Fruit fly (Drosophila melanogaster) whole organism, embryonic: ENCODE data around the gene Bsg.

Experiments
- Abd-B ChIP-seq: fragments of 200-800 bp; sonication (Bioruptor generic); optimal IDR thresholded peaks from 2 replicates; lab custom pipeline; 2018; ENCODE audit warnings: missing biosample characterization, mild to moderate bottlenecking, missing genetic modification characterization, moderate library complexity
- Adf1 ChIP-seq: fragments of 200-800 bp; sonication (Bioruptor generic); IDR thresholded peaks from 2 replicates; pipeline ENCODE4 v1.3.6; 2022; ENCODE audit warnings: missing biosample characterization, missing genetic modification characterization
- Asciz ChIP-seq: fragments of 200-800 bp; sonication (Bioruptor generic); optimal IDR thresholded peaks from 2 replicates; lab custom pipeline; 2017; ENCODE audit warnings: missing biosample characterization, mild to moderate bottlenecking, missing genetic modification characterization, missing genetic modification reagents
- B-H1 ChIP-seq: fragments of 200-800 bp; sonication (Bioruptor generic); IDR thresholded peaks from 3 replicates; pipeline ENCODE4 v1.3.6; 2022; ENCODE audit warnings: missing biosample characterization, missing genetic modification characterization
- CG10321 ChIP-seq: fragments of 200-800 bp; sonication (Bioruptor generic); IDR thresholded peaks from 2 replicates; pipeline ENCODE4 v1.3.6; 2022; ENCODE audit warnings: missing biosample characterization, missing genetic modification characterization
- CG11560 ChIP-seq: fragments of 200-800 bp; sonication (Bioruptor generic); IDR thresholded peaks from 3 replicates; pipeline ENCODE4 v1.3.6; 2022; ENCODE audit warnings: missing biosample characterization, missing genetic modification characterization
- CG12104 ChIP-seq: fragments of 200-800 bp; sonication (Bioruptor generic); optimal IDR thresholded peaks from 3 replicates; lab custom pipeline; 2016; ENCODE audit warnings: missing biosample characterization, missing genetic modification characterization
- CG12769 ChIP-seq: fragments of 200-800 bp; sonication (Bioruptor generic); optimal IDR thresholded peaks from 2 replicates; lab custom pipeline; 2019; ENCODE audit warnings: missing biosample characterization, mild to moderate bottlenecking, missing genetic modification characterization, moderate library complexity
- CG13123 ChIP-seq: fragments of 200-800 bp; sonication (Bioruptor generic); optimal IDR thresholded peaks from 2 replicates; lab custom pipeline; 2016; ENCODE audit warnings: missing biosample characterization, missing genetic modification characterization
- CG13287 ChIP-seq: fragments of 200-800 bp; sonication (Bioruptor generic); IDR thresholded peaks from 2 replicates; pipeline ENCODE4 v1.3.6; 2022; ENCODE audit warnings: missing biosample characterization, missing genetic modification characterization; ENCODE audit not compliant: partially characterized antibody
- CG14014 ChIP-seq: fragments of 200-800 bp; sonication (Bioruptor generic); IDR thresholded peaks from 2 replicates; pipeline ENCODE4 v1.3.6; 2022; ENCODE audit warnings: missing biosample characterization, missing genetic modification characterization
- CG16863 ChIP-seq: fragments of 200-800 bp; sonication (Bioruptor generic); optimal IDR thresholded peaks from 3 replicates; lab custom pipeline; 2016; ENCODE audit warnings: missing biosample characterization, missing genetic modification characterization
- CG18599 ChIP-seq: fragments of 200-800 bp; sonication (Bioruptor generic); optimal IDR thresholded peaks from 3 replicates; lab custom pipeline; 2017; ENCODE audit warnings: missing biosample characterization, missing genetic modification characterization, mild to moderate bottlenecking, moderate library complexity, missing genetic modification reagents
- CG32767 ChIP-seq: fragments of 200-800 bp; sonication (Bioruptor generic); IDR thresholded peaks from 2 replicates; pipeline ENCODE4 v1.3.6; 2022; ENCODE audit warnings: missing biosample characterization, missing genetic modification characterization
- CG33557 ChIP-seq: fragments of 200-800 bp; sonication (Bioruptor generic); optimal IDR thresholded peaks from 2 replicates; lab custom pipeline; 2019; ENCODE audit warnings: missing biosample characterization, mild to moderate bottlenecking, missing genetic modification characterization, moderate library complexity
- CG43689 ChIP-seq: fragments of 200-800 bp; sonication (Bioruptor generic); IDR thresholded peaks from 2 replicates; pipeline ENCODE4 v1.3.6; 2022; ENCODE audit warnings: missing biosample characterization, missing genetic modification characterization
- CG4820 ChIP-seq: fragments of 200-800 bp; sonication (Bioruptor generic); optimal IDR thresholded peaks from 3 replicates; lab custom pipeline; 2016; ENCODE audit warnings: missing biosample characterization, missing genetic modification characterization
- CG5245 ChIP-seq: fragments of 200-800 bp; sonication (Bioruptor generic); optimal IDR thresholded peaks from 3 replicates; lab custom pipeline; 2016; ENCODE audit warnings: missing biosample characterization, missing genetic modification characterization
- CG6254 ChIP-seq: fragments of 200-800 bp; sonication (Bioruptor generic); optimal IDR thresholded peaks from 3 replicates; lab custom pipeline; 2017; ENCODE audit warnings: mild to moderate bottlenecking, missing biosample characterization, missing genetic modification reagents, missing genetic modification characterization
- CG6272 ChIP-seq: fragments of 200-800 bp; sonication (Bioruptor generic); IDR thresholded peaks from 2 replicates; pipeline ENCODE4 v1.3.6; 2022; ENCODE audit warnings: missing biosample characterization, missing genetic modification characterization
- CG7745 ChIP-seq: fragments of 200-800 bp; sonication (Bioruptor generic); optimal IDR thresholded peaks from 2 replicates; lab custom pipeline; 2018; ENCODE audit warnings: missing biosample characterization, mild to moderate bottlenecking, missing genetic modification characterization, moderate library complexity
- Dip2 ChIP-seq: fragments of 200-800 bp; sonication (Bioruptor generic); IDR thresholded peaks from 2 replicates; pipeline ENCODE4 v1.3.6; 2022; ENCODE audit warnings: missing biosample characterization, missing genetic modification characterization
- Ets97D ChIP-seq: fragments of 200-800 bp; sonication (Bioruptor generic); optimal IDR thresholded peaks from 3 replicates; lab custom pipeline; 2016; ENCODE audit warnings: missing biosample characterization, missing genetic modification characterization
- Fer2 ChIP-seq: fragments of 200-800 bp; sonication (Bioruptor generic); optimal IDR thresholded peaks from 2 replicates; lab custom pipeline; 2018; ENCODE audit warnings: missing biosample characterization, mild to moderate bottlenecking, missing genetic modification characterization, moderate library complexity
- HLH4C ChIP-seq: fragments of 200-800 bp; sonication (Bioruptor generic); IDR thresholded peaks from 3 replicates; pipeline ENCODE4 v1.3.6; 2022; ENCODE audit warnings: missing biosample characterization, missing genetic modification characterization; ENCODE audit not compliant: partially characterized antibody
- Hr78 ChIP-seq, 2 experiments: fragments of 200-800 bp in 1 of 2; fragments of >200 bp in 1 of 2; sonication (Bioruptor generic) in 1 of 2; optimal IDR thresholded peaks; 2 replicates each; lab custom pipeline; 2017 to 2019; ENCODE audit warnings: missing biosample characterization in 2 of 2, missing genetic modification characterization in 2 of 2, mild to moderate bottlenecking in 1 of 2, moderate library complexity in 1 of 2
- Hsf ChIP-seq: fragments of 200-800 bp; sonication (Bioruptor generic); optimal IDR thresholded peaks from 3 replicates; lab custom pipeline; 2016; ENCODE audit warnings: missing biosample characterization, missing genetic modification characterization
- MESR4 ChIP-seq: fragments of 200-800 bp; sonication (Bioruptor generic); optimal IDR thresholded peaks from 2 replicates; lab custom pipeline; 2018; ENCODE audit warnings: missing biosample characterization, mild to moderate bottlenecking, missing genetic modification characterization, moderate library complexity
- NC2β ChIP-seq: fragments of 200-800 bp; sonication (Bioruptor generic); optimal IDR thresholded peaks from 2 replicates; lab custom pipeline; 2016; ENCODE audit warnings: missing biosample characterization, missing genetic modification characterization
- Nf-YC ChIP-seq: fragments of 200-800 bp; optimal IDR thresholded peaks from 3 replicates; lab custom pipeline; 2019; ENCODE audit warnings: missing biosample characterization, mild to moderate bottlenecking, missing genetic modification characterization, moderate library complexity
- NfI ChIP-seq: fragments of 200-800 bp; sonication (Bioruptor generic); optimal IDR thresholded peaks from 3 replicates; lab custom pipeline; 2018; ENCODE audit warnings: missing biosample characterization, mild to moderate bottlenecking, missing genetic modification characterization, moderate library complexity
- Sry-β ChIP-seq: fragments of 200-800 bp; sonication (Bioruptor generic); optimal IDR thresholded peaks from 2 replicates; lab custom pipeline; 2018; ENCODE audit warnings: missing biosample characterization, mild to moderate bottlenecking, missing genetic modification characterization, moderate library complexity
- Tbp ChIP-seq: fragments of >200 bp; optimal IDR thresholded peaks from 2 replicates; lab custom pipeline; 2018; ENCODE audit warnings: missing biosample characterization, missing genetic modification characterization
- Vsx1 ChIP-seq: fragments of 200-800 bp; sonication (Bioruptor generic); optimal IDR thresholded peaks from 2 replicates; lab custom pipeline; 2017; ENCODE audit warnings: missing biosample characterization, mild to moderate bottlenecking, missing genetic modification characterization, missing genetic modification reagents
- amos ChIP-seq: fragments of 200-800 bp; sonication (Bioruptor generic); IDR thresholded peaks from 2 replicates; pipeline ENCODE4 v1.3.6; 2022; ENCODE audit warnings: missing biosample characterization, missing genetic modification characterization; ENCODE audit not compliant: partially characterized antibody
- aop ChIP-seq: fragments of 200-800 bp; sonication (Bioruptor generic); IDR thresholded peaks from 2 replicates; pipeline ENCODE4 v1.3.6; 2022; ENCODE audit warnings: missing biosample characterization, missing genetic modification characterization
- caup ChIP-seq: fragments of 200-800 bp; sonication (Bioruptor generic); optimal IDR thresholded peaks from 3 replicates; lab custom pipeline; 2017; ENCODE audit warnings: missing biosample characterization, mild to moderate bottlenecking, missing genetic modification characterization, moderate library complexity; ENCODE audit not compliant: severe bottlenecking
- chinmo ChIP-seq: fragments of 200-800 bp; sonication (Bioruptor generic); IDR thresholded peaks from 4 replicates; pipeline ENCODE4 v1.3.6; 2022; ENCODE audit warnings: missing biosample characterization, missing genetic modification characterization; ENCODE audit not compliant: partially characterized antibody
- crol ChIP-seq: fragments of 200-800 bp; sonication (Bioruptor generic); IDR thresholded peaks from 2 replicates; pipeline ENCODE4 v1.3.6; 2022; ENCODE audit warnings: missing biosample characterization, missing genetic modification characterization
- crp ChIP-seq, 2 experiments: fragments of 200-800 bp; sonication (Bioruptor generic); optimal IDR thresholded peaks; 2 replicates in 1 of 2; 3 replicates in 1 of 2; lab custom pipeline; 2017; ENCODE audit warnings: missing biosample characterization in 2 of 2, missing genetic modification characterization in 2 of 2, mild to moderate bottlenecking in 1 of 2, moderate library complexity in 1 of 2
- cwo ChIP-seq: fragments of 200-800 bp; sonication (Bioruptor generic); optimal IDR thresholded peaks from 3 replicates; lab custom pipeline; 2017; ENCODE audit warnings: missing biosample characterization, missing genetic modification characterization, mild to moderate bottlenecking, moderate library complexity, missing genetic modification reagents
- dati ChIP-seq: fragments of 200-800 bp; sonication (Bioruptor generic); IDR thresholded peaks from 2 replicates; pipeline ENCODE4 v1.3.6; 2022; ENCODE audit warnings: missing biosample characterization, missing genetic modification characterization
- dm ChIP-seq: fragments of 200-800 bp; sonication (Bioruptor generic); optimal IDR thresholded peaks from 3 replicates; lab custom pipeline; 2016; ENCODE audit warnings: missing biosample characterization, missing genetic modification characterization
- fru ChIP-seq: fragments of >200 bp; optimal IDR thresholded peaks from 2 replicates; lab custom pipeline; 2017
- gcm2 ChIP-seq: fragments of 200-800 bp; sonication (Bioruptor generic); optimal IDR thresholded peaks from 2 replicates; lab custom pipeline; 2016; ENCODE audit warnings: missing biosample characterization, missing genetic modification characterization
- jigr1 ChIP-seq: fragments of 200-800 bp; sonication (Bioruptor generic); IDR thresholded peaks from 3 replicates; pipeline ENCODE4 v1.3.6; 2022; ENCODE audit warnings: missing biosample characterization, missing genetic modification characterization
- ken ChIP-seq: fragments of 200-800 bp; sonication (Bioruptor generic); IDR thresholded peaks from 3 replicates; pipeline ENCODE4 v1.3.6; 2022; ENCODE audit warnings: missing biosample characterization, missing genetic modification characterization
- onecut ChIP-seq: fragments of 200-800 bp; sonication (Bioruptor generic); IDR thresholded peaks from 2 replicates; pipeline ENCODE4 v1.3.6; 2022; ENCODE audit warnings: missing biosample characterization, missing genetic modification characterization
- otp ChIP-seq: fragments of 200-800 bp; sonication (Bioruptor generic); IDR thresholded peaks from 3 replicates; pipeline ENCODE4, ENCODE4 v1.3.6; 2022; ENCODE audit warnings: missing biosample characterization, missing genetic modification characterization
- p53 ChIP-seq: fragments of 200-800 bp; sonication (Bioruptor generic); optimal IDR thresholded peaks from 2 replicates; lab custom pipeline; 2016; ENCODE audit warnings: missing biosample characterization, missing genetic modification characterization

The Bsg gene

dm6 chr2L:8156682-8157081 is 73.5 kb downstream of the Bsg start (continued):
- peak; percentile 45 for TF ChIP-seq CG5245 (GFP tag; lab: Kevin White, UChicago)
- peak; percentile 57 for TF ChIP-seq CG6272 (GFP tag; lab: Robert Waterston, UW)
- no peak for TF ChIP-seq CG7745 (tag; lab: Kevin White, UChicago)
- peak; percentile 44; the same call in 1 of the 2 replicates for TF ChIP-seq CG32767
- peak; percentile 43 for TF ChIP-seq NC2β (GFP tag; lab: Kevin White, UChicago)
- no peak for TF ChIP-seq fru
- TF ChIP-seq CG12104 (GFP tag; lab: Kevin White, UChicago), result peak; percentile 36
- TF ChIP-seq CG6254 (GFP tag; lab: Kevin White, UChicago), result no peak
- TF ChIP-seq Ets97D (GFP tag; lab: Kevin White, UChicago), result peak; percentile 76
- TF ChIP-seq chinmo (GFP tag; lab: Robert Waterston, UW), result no peak
- TF ChIP-seq MESR4 (GFP tag; lab: Kevin White, UChicago), result peak; percentile 37
- peak; percentile 60; the same call in 1 of the 3 replicates for TF ChIP-seq B-H1 (GFP tag; lab: Robert Waterston, UW)
- peak; percentile 75 for TF ChIP-seq CG12769
- TF ChIP-seq Adf1 (GFP tag; lab: Robert Waterston, UW), result peak; percentile 57
- TF ChIP-seq onecut (GFP tag; lab: Robert Waterston, UW), result no peak
- TF ChIP-seq crol (GFP tag; lab: Robert Waterston, UW), result no peak
- peak; percentile 85 for TF ChIP-seq CG18599
- peak; percentile 73 for TF ChIP-seq NfI (GFP tag; lab: Kevin White, UChicago)
- TF ChIP-seq CG16863 (GFP tag; lab: Kevin White, UChicago), result peak; percentile 62
- no peak for TF ChIP-seq aop (GFP tag; lab: Robert Waterston, UW)
- peak; percentile 43 for TF ChIP-seq p53 (GFP tag; lab: Kevin White, UChicago)
- no peak for TF ChIP-seq jigr1 (GFP tag; lab: Robert Waterston, UW)
- peak; percentile 73 for TF ChIP-seq caup (GFP tag; lab: Kevin White, UChicago)
- peak; percentile 21 for TF ChIP-seq cwo (GFP tag; lab: Kevin White, UChicago)
- TF ChIP-seq CG14014 (GFP tag; lab: Robert Waterston, UW), result peak; percentile 67
- peak; percentile 26 for TF ChIP-seq dm (GFP tag; lab: Kevin White, UChicago)
- TF ChIP-seq ken (GFP tag; lab: Robert Waterston, UW), result 0 out of 3 replicates have a peak, but pooled peaks have one; percentile 23
- TF ChIP-seq Fer2 (tag; lab: Kevin White, UChicago), result peak; percentile 53
- peak; percentile 40 for TF ChIP-seq Asciz (GFP tag; lab: Kevin White, UChicago)
- TF ChIP-seq CG10321 (GFP tag; lab: Robert Waterston, UW), result no peak
- TF ChIP-seq gcm2 (GFP tag; lab: Kevin White, UChicago), result peak; percentile 31
- TF ChIP-seq CG43689 (GFP tag; lab: Robert Waterston, UW), result no peak
- peak; percentile 64 for TF ChIP-seq CG4820 (GFP tag; lab: Kevin White, UChicago)
- peak; percentile 47; the same call in 1 of the 2 replicates for TF ChIP-seq CG13287
- peak; percentile 27; the same call in 1 of the 3 replicates for TF ChIP-seq HLH4C (GFP tag; lab: Robert Waterston, UW)
- no peak for TF ChIP-seq dati (GFP tag; lab: Robert Waterston, UW)
- TF ChIP-seq Vsx1 (GFP tag; lab: Kevin White, UChicago), result peak; percentile 42
- peak; percentile 24 for TF ChIP-seq CG13123 (GFP tag; lab: Kevin White, UChicago)
- peak; percentile 28; the same call in 1 of the 2 replicates for TF ChIP-seq amos (GFP tag; lab: Robert Waterston, UW)
- 0 out of 3 replicates have a peak, but pooled peaks have one; percentile 14 for TF ChIP-seq CG11560
- TF ChIP-seq Dip2 (GFP tag; lab: Robert Waterston, UW), result no peak
- peak; percentile 34 for TF ChIP-seq CG33557 (GFP tag; lab: Kevin White, UChicago)
- peak; percentile 92 to 99 for TF ChIP-seq crp (GFP tag; optimal IDR thresholded peaks at IDR 0.05; lab: Kevin White, UChicago)
- peak; percentile 79 for TF ChIP-seq Hsf (GFP tag; lab: Kevin White, UChicago)
- peak; percentile 70 for TF ChIP-seq Abd-B (GFP tag; lab: Kevin White, UChicago)
- TF ChIP-seq Hr78 (GFP tag; optimal IDR thresholded peaks at IDR 0.05; lab: Kevin White, UChicago), result no peak
- TF ChIP-seq Tbp (GFP tag; lab: Kevin White, UChicago), result no peak
- TF ChIP-seq Sry-β (GFP tag; lab: Kevin White, UChicago), result peak; percentile 25
- TF ChIP-seq otp (GFP tag; lab: Robert Waterston, UW), result 0 out of 3 replicates have a peak, but pooled peaks have one; percentile 33
- TF ChIP-seq Nf-YC, result peak; percentile 69
